Worm (Caenorhabditis elegans): ENCODE results near the gene scl-26.

ce11 chrV:7624152-7624551, 22.8 kb upstream of the scl-26 start, which contains the start of gene C50E3.13:
- TF ChIP-seq nhr-237 (tag; optimal IDR thresholded peaks at IDR 0.05) (no peak), nhr-77 (tag; optimal IDR thresholded peaks at IDR 0.05) (no peak), R02D3.7 (tag; optimal IDR thresholded peaks at IDR 0.05) (no peak), nhr-23 (tag; optimal IDR thresholded peaks at IDR 0.05) (no peak), elt-2 (tag; optimal IDR thresholded peaks at IDR 0.05) (no peak), fkh-2 (tag; optimal IDR thresholded peaks at IDR 0.05) (no peak), nhr-43 (tag; optimal IDR thresholded peaks at IDR 0.05; ENCODE audit: poor library complexity, severe bottlenecking) (no peak), unc-62 (GFP tag; optimal IDR thresholded peaks at IDR 0.05) (no peak), lin-15B (tag; optimal IDR thresholded peaks at IDR 0.05) (no peak), nhr-25 (tag; optimal IDR thresholded peaks at IDR 0.05) (no peak), ceh-82 (tag; optimal IDR thresholded peaks at IDR 0.05) (no peak), pqm-1 (tag; optimal IDR thresholded peaks at IDR 0.05) (no peak), skn-1 (tag; optimal IDR thresholded peaks at IDR 0.05) (no peak)

Measured in whole organism, L3 larva.